Fruit fly (Drosophila melanogaster) whole organism, embryonic: Measurements from ENCODE around the gene wda.

ENCODE experiments used
- Atf3 ChIP-seq: fragments of 200-800 bp; sonication (Bioruptor generic); optimal IDR thresholded peaks from 3 replicates; lab custom pipeline; 2016; ENCODE audit warnings: missing biosample characterization, missing genetic modification characterization
- CG10267 ChIP-seq: fragments of 200-800 bp; sonication (Bioruptor generic); optimal IDR thresholded peaks from 2 replicates; lab custom pipeline; 2018; ENCODE audit warnings: missing biosample characterization, mild to moderate bottlenecking, missing genetic modification characterization, moderate library complexity
- CG10565 ChIP-seq: fragments of 200-800 bp; sonication (Bioruptor generic); optimal IDR thresholded peaks from 3 replicates; lab custom pipeline; 2016; ENCODE audit warnings: missing biosample characterization, mild to moderate bottlenecking, missing genetic modification characterization
- CG10654 ChIP-seq: fragments of 200-800 bp; sonication (Bioruptor generic); optimal IDR thresholded peaks from 2 replicates; lab custom pipeline; 2016; ENCODE audit warnings: missing biosample characterization, missing genetic modification characterization
- CG11504 ChIP-seq: fragments of 200-800 bp; sonication (Bioruptor generic); optimal IDR thresholded peaks from 3 replicates; lab custom pipeline; 2019; ENCODE audit warnings: missing biosample characterization, mild to moderate bottlenecking, missing genetic modification characterization, moderate library complexity
- CG13775 ChIP-seq: fragments of 200-800 bp; sonication (Bioruptor generic); optimal IDR thresholded peaks from 3 replicates; lab custom pipeline; 2017; ENCODE audit warnings: missing biosample characterization, mild to moderate bottlenecking, missing genetic modification characterization
- CG16813 ChIP-seq: fragments of 200-800 bp; sonication (Bioruptor generic); IDR thresholded peaks from 3 replicates; pipeline ENCODE4 v1.3.6; 2022; ENCODE audit warnings: missing biosample characterization, missing genetic modification characterization; ENCODE audit not compliant: partially characterized antibody
- CG17328 ChIP-seq: fragments of 200-800 bp; sonication (Bioruptor generic); IDR thresholded peaks from 2 replicates; pipeline ENCODE4 v1.3.6; 2022; ENCODE audit warnings: missing biosample characterization, missing genetic modification characterization
- CG17359 ChIP-seq: fragments of 200-800 bp; sonication (Bioruptor generic); optimal IDR thresholded peaks from 3 replicates; lab custom pipeline; 2018; ENCODE audit warnings: missing biosample characterization, mild to moderate bottlenecking, missing genetic modification characterization, moderate library complexity
- CG17912 ChIP-seq: fragments of 200-800 bp; sonication (Bioruptor generic); optimal IDR thresholded peaks from 2 replicates; lab custom pipeline; 2018; ENCODE audit warnings: missing biosample characterization, mild to moderate bottlenecking, missing genetic modification characterization
- CG2202 ChIP-seq: fragments of 200-800 bp; sonication (Bioruptor generic); optimal IDR thresholded peaks from 2 replicates; lab custom pipeline; 2018; ENCODE audit warnings: missing biosample characterization, mild to moderate bottlenecking, missing genetic modification characterization
- CG32767 ChIP-seq: fragments of 200-800 bp; sonication (Bioruptor generic); IDR thresholded peaks from 2 replicates; pipeline ENCODE4 v1.3.6; 2022; ENCODE audit warnings: missing biosample characterization, missing genetic modification characterization
- CG4328 ChIP-seq: fragments of 200-800 bp; sonication (Bioruptor generic); optimal IDR thresholded peaks from 3 replicates; lab custom pipeline; 2017; ENCODE audit warnings: missing biosample characterization, missing genetic modification reagents, missing genetic modification characterization
- CG4854 ChIP-seq: fragments of 200-800 bp; sonication (Bioruptor generic); optimal IDR thresholded peaks from 2 replicates; lab custom pipeline; 2016; ENCODE audit warnings: missing biosample characterization, missing genetic modification characterization, inconsistent platforms
- CG6654 ChIP-seq: fragments of 200-800 bp; sonication (Bioruptor generic); optimal IDR thresholded peaks from 2 replicates; lab custom pipeline; 2017; ENCODE audit warnings: missing biosample characterization, mild to moderate bottlenecking, missing genetic modification characterization
- CG6854 ChIP-seq: fragments of 200-800 bp; sonication (Bioruptor generic); optimal IDR thresholded peaks from 3 replicates; lab custom pipeline; 2017; ENCODE audit warnings: missing biosample characterization, mild to moderate bottlenecking, missing genetic modification characterization
- CG7745 ChIP-seq: fragments of 200-800 bp; sonication (Bioruptor generic); optimal IDR thresholded peaks from 2 replicates; lab custom pipeline; 2018; ENCODE audit warnings: missing biosample characterization, mild to moderate bottlenecking, missing genetic modification characterization, moderate library complexity
- CG9932 ChIP-seq: fragments of 200-800 bp; sonication (Bioruptor generic); IDR thresholded peaks from 2 replicates; pipeline ENCODE4 v1.3.6; 2022; ENCODE audit warnings: missing biosample characterization, missing genetic modification characterization
- D19A ChIP-seq: fragments of 200-800 bp; optimal IDR thresholded peaks from 3 replicates; lab custom pipeline; 2019; ENCODE audit warnings: missing biosample characterization, mild to moderate bottlenecking, missing genetic modification characterization, moderate library complexity
- Deaf1 ChIP-seq: fragments of 200-800 bp; optimal IDR thresholded peaks from 3 replicates; lab custom pipeline; 2019; ENCODE audit warnings: missing biosample characterization, mild to moderate bottlenecking, missing genetic modification characterization, moderate library complexity
- Dfd ChIP-seq, 2 experiments: fragments of >200 bp; optimal IDR thresholded peaks; 2 replicates each; lab custom pipeline; 2017; ENCODE audit warnings: missing biosample characterization in 2 of 2, missing genetic modification characterization in 2 of 2
- Dref ChIP-seq: fragments of 200-800 bp; sonication (Bioruptor generic); IDR thresholded peaks from 2 replicates; pipeline ENCODE4 v1.3.6; 2022; ENCODE audit warnings: missing biosample characterization, missing genetic modification characterization
- Elba2 ChIP-seq: fragments of 200-800 bp; sonication (Bioruptor generic); optimal IDR thresholded peaks from 3 replicates; lab custom pipeline; 2016; ENCODE audit warnings: missing biosample characterization, missing genetic modification characterization
- Fer2 ChIP-seq: fragments of 200-800 bp; sonication (Bioruptor generic); optimal IDR thresholded peaks from 2 replicates; lab custom pipeline; 2018; ENCODE audit warnings: missing biosample characterization, mild to moderate bottlenecking, missing genetic modification characterization, moderate library complexity
- H15 ChIP-seq: fragments of 200-800 bp; sonication (Bioruptor generic); IDR thresholded peaks from 3 replicates; pipeline ENCODE4 v1.3.6; 2022; ENCODE audit warnings: missing biosample characterization, missing genetic modification characterization
- Mrtf ChIP-seq: fragments of 200-800 bp; sonication (Bioruptor generic); IDR thresholded peaks from 3 replicates; pipeline ENCODE4 v1.3.6; 2022; ENCODE audit warnings: missing biosample characterization, missing genetic modification characterization
- Nf-YB ChIP-seq: fragments of 200-800 bp; sonication (Bioruptor generic); optimal IDR thresholded peaks from 3 replicates; lab custom pipeline; 2019; ENCODE audit warnings: missing biosample characterization, mild to moderate bottlenecking, missing genetic modification characterization, moderate library complexity
- Nf-YC ChIP-seq: fragments of 200-800 bp; optimal IDR thresholded peaks from 3 replicates; lab custom pipeline; 2019; ENCODE audit warnings: missing biosample characterization, mild to moderate bottlenecking, missing genetic modification characterization, moderate library complexity
- Oli ChIP-seq: fragments of 200-800 bp; sonication (Bioruptor generic); optimal IDR thresholded peaks from 2 replicates; lab custom pipeline; 2018; ENCODE audit warnings: missing biosample characterization, mild to moderate bottlenecking, missing genetic modification characterization, moderate library complexity
- Scr ChIP-seq: fragments of 200-800 bp; sonication (Bioruptor generic); IDR thresholded peaks from 2 replicates; pipeline ENCODE4 v1.3.6; 2022; ENCODE audit warnings: missing biosample characterization, missing genetic modification characterization; ENCODE audit not compliant: partially characterized antibody
- Spps ChIP-seq: fragments of 200-800 bp; sonication (Bioruptor generic); optimal IDR thresholded peaks from 2 replicates; lab custom pipeline; 2018; ENCODE audit warnings: missing biosample characterization, mild to moderate bottlenecking, missing genetic modification characterization
- Ssrp ChIP-seq: fragments of 200-800 bp; sonication (Bioruptor generic); optimal IDR thresholded peaks from 2 replicates; lab custom pipeline; 2018; ENCODE audit warnings: missing biosample characterization, mild to moderate bottlenecking, missing genetic modification characterization, moderate library complexity
- TFAM ChIP-seq: fragments of 200-800 bp; sonication (Bioruptor generic); optimal IDR thresholded peaks from 2 replicates; lab custom pipeline; 2017; ENCODE audit warnings: missing biosample characterization, missing genetic modification characterization, inconsistent platforms
- Vsx1 ChIP-seq: fragments of 200-800 bp; sonication (Bioruptor generic); optimal IDR thresholded peaks from 2 replicates; lab custom pipeline; 2017; ENCODE audit warnings: missing biosample characterization, mild to moderate bottlenecking, missing genetic modification characterization, missing genetic modification reagents
- az2 ChIP-seq: fragments of 200-800 bp; sonication (Bioruptor generic); optimal IDR thresholded peaks from 3 replicates; lab custom pipeline; 2016; ENCODE audit warnings: missing biosample characterization, missing genetic modification characterization
- bab2 ChIP-seq: fragments of 200-800 bp; sonication (Bioruptor generic); optimal IDR thresholded peaks from 2 replicates; lab custom pipeline; 2016; ENCODE audit warnings: missing biosample characterization, missing genetic modification characterization
- caup ChIP-seq: fragments of 200-800 bp; sonication (Bioruptor generic); optimal IDR thresholded peaks from 3 replicates; lab custom pipeline; 2017; ENCODE audit warnings: missing biosample characterization, mild to moderate bottlenecking, missing genetic modification characterization, moderate library complexity; ENCODE audit not compliant: severe bottlenecking
- corto ChIP-seq: fragments of 200-800 bp; sonication (Bioruptor generic); optimal IDR thresholded peaks from 2 replicates; lab custom pipeline; 2016; ENCODE audit warnings: missing biosample characterization, mild to moderate bottlenecking, missing genetic modification characterization, moderate library complexity
- dati ChIP-seq: fragments of 200-800 bp; sonication (Bioruptor generic); IDR thresholded peaks from 2 replicates; pipeline ENCODE4 v1.3.6; 2022; ENCODE audit warnings: missing biosample characterization, missing genetic modification characterization
- dimm ChIP-seq: fragments of 200-800 bp; sonication (Bioruptor generic); IDR thresholded peaks from 2 replicates; pipeline ENCODE4 v1.3.6; 2022; ENCODE audit warnings: missing biosample characterization, missing genetic modification characterization
- en ChIP-seq: fragments of 200-800 bp; sonication (Bioruptor generic); optimal IDR thresholded peaks from 2 replicates; lab custom pipeline; 2016; ENCODE audit warnings: missing biosample characterization, missing genetic modification characterization
- fru ChIP-seq: fragments of >200 bp; optimal IDR thresholded peaks from 2 replicates; lab custom pipeline; 2017
- gsb-n ChIP-seq: fragments of 200-800 bp; sonication (Bioruptor generic); optimal IDR thresholded peaks from 3 replicates; lab custom pipeline; 2018; ENCODE audit warnings: missing biosample characterization, mild to moderate bottlenecking, missing genetic modification characterization
- jigr1 ChIP-seq: fragments of 200-800 bp; sonication (Bioruptor generic); IDR thresholded peaks from 3 replicates; pipeline ENCODE4 v1.3.6; 2022; ENCODE audit warnings: missing biosample characterization, missing genetic modification characterization
- oc ChIP-seq: fragments of 200-800 bp; sonication (Bioruptor generic); optimal IDR thresholded peaks from 2 replicates; lab custom pipeline; 2018; ENCODE audit warnings: missing biosample characterization, mild to moderate bottlenecking, missing genetic modification characterization, moderate library complexity
- salm ChIP-seq: fragments of 200-800 bp; sonication (Bioruptor generic); optimal IDR thresholded peaks from 2 replicates; lab custom pipeline; 2018; ENCODE audit warnings: missing biosample characterization, mild to moderate bottlenecking, missing genetic modification characterization
- slp2 ChIP-seq: fragments of 200-800 bp; sonication (Bioruptor generic); optimal IDR thresholded peaks from 2 replicates; lab custom pipeline; 2016; ENCODE audit warnings: missing biosample characterization, missing genetic modification characterization
- so ChIP-seq: fragments of 200-800 bp; sonication (Bioruptor generic); IDR thresholded peaks from 3 replicates; pipeline ENCODE4 v1.3.6; 2022; ENCODE audit warnings: missing biosample characterization, missing genetic modification characterization
- stwl ChIP-seq: fragments of 200-800 bp; sonication (Bioruptor generic); optimal IDR thresholded peaks from 3 replicates; lab custom pipeline; 2018; ENCODE audit warnings: missing biosample characterization, mild to moderate bottlenecking, missing genetic modification characterization, moderate library complexity
- tio ChIP-seq: fragments of 200-800 bp; sonication (Bioruptor generic); optimal IDR thresholded peaks from 2 replicates; lab custom pipeline; 2017; ENCODE audit warnings: missing biosample characterization, missing genetic modification characterization, inconsistent platforms
- ttk ChIP-seq: fragments of 200-800 bp; sonication (Bioruptor generic); IDR thresholded peaks from 2 replicates; pipeline ENCODE4 v2.1.2; 2022; ENCODE audit warnings: missing biosample characterization, missing genetic modification characterization

Gene wda

dm6 chr3R:23211745-23212254, 46.1 kb downstream of the wda start (continued):
- TF ChIP-seq Elba2 (GFP tag; lab: Kevin White, UChicago): no peak
- no peak for TF ChIP-seq H15
- TF ChIP-seq CG16813: no peak
- peak; percentile 18 for TF ChIP-seq Spps
- TF ChIP-seq salm: peak; percentile 22
- TF ChIP-seq Oli (tag; lab: Kevin White, UChicago): peak; percentile 53
- TF ChIP-seq CG9932 (GFP tag; lab: Robert Waterston, UW): peak; percentile 59
- TF ChIP-seq CG4328 (GFP tag; lab: Kevin White, UChicago): peak; percentile 23
- no peak for TF ChIP-seq CG7745 (tag; lab: Kevin White, UChicago)
- peak; percentile 95 for TF ChIP-seq Nf-YC (tag; lab: Kevin White, UChicago)
- TF ChIP-seq corto (GFP tag; lab: Kevin White, UChicago): peak; percentile 22
- TF ChIP-seq tio: peak; percentile 3
- TF ChIP-seq caup (GFP tag; lab: Kevin White, UChicago): peak; percentile 15
- TF ChIP-seq dimm (GFP tag; lab: Robert Waterston, UW): no peak
- TF ChIP-seq bab2: peak; percentile 34
- peak; percentile 24 for TF ChIP-seq slp2
- TF ChIP-seq jigr1 (GFP tag; lab: Robert Waterston, UW): no peak
- TF ChIP-seq stwl (tag; lab: Kevin White, UChicago): no peak
- TF ChIP-seq Mrtf (GFP tag; lab: Robert Waterston, UW): 0 out of 3 replicates have a peak, but pooled peaks have one; percentile 8
- peak; percentile 50 for TF ChIP-seq Deaf1
- peak; percentile 21 for TF ChIP-seq gsb-n (tag; lab: Kevin White, UChicago)
- TF ChIP-seq CG10565: no peak
- TF ChIP-seq Atf3: no peak
- TF ChIP-seq CG13775 (GFP tag; lab: Kevin White, UChicago): peak; percentile 43
- no peak for TF ChIP-seq oc (tag; lab: Kevin White, UChicago)
- peak; percentile 20 for TF ChIP-seq Fer2 (tag; lab: Kevin White, UChicago)
- no peak for TF ChIP-seq CG32767 (GFP tag; lab: Robert Waterston, UW)
- no peak for TF ChIP-seq Scr (GFP tag; lab: Robert Waterston, UW)
- peak; percentile 59 for TF ChIP-seq D19A (tag; lab: Kevin White, UChicago)
- TF ChIP-seq CG4854 (GFP tag; lab: Kevin White, UChicago): no peak
- peak; percentile 22 for TF ChIP-seq az2
- no peak for TF ChIP-seq Dfd (GFP tag; optimal IDR thresholded peaks at IDR 0.05; lab: Kevin White, UChicago)
- no peak for TF ChIP-seq dati (GFP tag; lab: Robert Waterston, UW)
- TF ChIP-seq CG2202 (tag; lab: Kevin White, UChicago): no peak
- TF ChIP-seq CG11504: peak; percentile 71
- TF ChIP-seq Ssrp (tag; lab: Kevin White, UChicago): no peak
- TF ChIP-seq CG10654: no peak
- TF ChIP-seq Dref (GFP tag; lab: Robert Waterston, UW): no peak
- TF ChIP-seq Nf-YB: peak; percentile 95
- TF ChIP-seq Vsx1 (GFP tag; lab: Kevin White, UChicago): peak; percentile 6
- no peak for TF ChIP-seq en (GFP tag; lab: Kevin White, UChicago)
- no peak for TF ChIP-seq CG6654
- TF ChIP-seq CG17328 (GFP tag; lab: Robert Waterston, UW): 0 out of 2 replicates have a peak, but pooled peaks have one; percentile 19
- TF ChIP-seq CG17359 (tag; lab: Kevin White, UChicago): peak; percentile 55
- no peak for TF ChIP-seq CG17912
- TF ChIP-seq so (GFP tag; lab: Robert Waterston, UW): no peak
- TF ChIP-seq ttk (GFP tag; lab: Robert Waterston, UW): peak; percentile 21; the same call in 1 of the 2 replicates
- peak; percentile 41 for TF ChIP-seq CG6854 (GFP tag; lab: Kevin White, UChicago)
- TF ChIP-seq fru: no peak
- TF ChIP-seq TFAM (GFP tag; lab: Kevin White, UChicago): no peak
- TF ChIP-seq CG10267: peak; percentile 64
